Fruit fly (Drosophila melanogaster): ENCODE data around the gene CG4962.

DNA sequence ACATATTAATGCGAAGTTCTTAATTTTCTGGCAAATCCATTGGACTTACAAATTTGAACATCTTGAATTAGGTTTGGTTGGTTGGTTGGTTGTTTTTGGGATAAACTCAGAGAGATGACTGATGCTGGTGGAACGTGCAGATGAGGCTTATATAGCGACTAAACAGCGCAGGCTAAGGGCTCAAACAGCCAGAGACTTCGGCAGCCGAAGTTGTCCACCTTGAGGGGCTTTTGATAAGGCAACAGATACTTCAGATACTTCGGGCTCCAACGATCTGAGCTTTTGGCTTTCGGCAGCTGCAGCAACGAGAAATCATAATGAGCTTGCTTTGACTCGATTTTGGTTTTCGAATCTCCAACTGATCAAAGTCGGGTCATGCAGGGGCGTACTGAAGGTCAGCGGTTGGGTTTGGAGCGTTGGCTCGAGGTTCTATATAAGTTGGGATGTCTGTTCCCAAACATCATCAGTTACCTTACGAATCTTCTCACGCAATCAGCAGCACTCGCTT is 24.1 kb upstream of the CG4962 start, which contains the start of the genes CG13041 and CG13060:
- TF ChIP-seq Pif1B (GFP tag; optimal IDR thresholded peaks at IDR 0.05) (no peak), CG9948 (tag; optimal IDR thresholded peaks at IDR 0.05) (no peak), CG34367 (tag; optimal IDR thresholded peaks at IDR 0.05) (no peak), gl (tag; optimal IDR thresholded peaks at IDR 0.05) (no peak), D1 (tag; optimal IDR thresholded peaks at IDR 0.05) (no peak), CG8159 (tag; optimal IDR thresholded peaks at IDR 0.05) (no peak), Pif1A (GFP tag; optimal IDR thresholded peaks at IDR 0.05) (no peak), Snoo (tag; optimal IDR thresholded peaks at IDR 0.05) (no peak), Ets98B (GFP tag; IDR thresholded peaks at IDR 0.05) (no peak), CG32121 (GFP tag; IDR thresholded peaks at IDR 0.05) (no peak), CG8301 (tag; optimal IDR thresholded peaks at IDR 0.05) (no peak), CG14655 (GFP tag; optimal IDR thresholded peaks at IDR 0.05) (no peak), CG13204 (GFP tag; optimal IDR thresholded peaks at IDR 0.05) (no peak)
